Fruit fly (Drosophila melanogaster) whole organism, embryonic: ENCODE data around the gene CNPYb.
A peak's percentile ranks its signal among the peaks of the same experiment; 100 is the strongest.

Experiments used
- ATbp ChIP-seq: fragments of 200-800 bp; sonication (Bioruptor generic); optimal IDR thresholded peaks from 2 replicates; lab custom pipeline; 2017; ENCODE audit warnings: missing biosample characterization, mild to moderate bottlenecking, missing genetic modification characterization, missing genetic modification reagents
- Bteb2 ChIP-seq: fragments of 200-800 bp; sonication (Bioruptor generic); optimal IDR thresholded peaks from 2 replicates; lab custom pipeline; 2016; ENCODE audit warnings: missing biosample characterization, missing genetic modification characterization
- CG1024 ChIP-seq: fragments of 200-800 bp; sonication (Bioruptor generic); IDR thresholded peaks from 2 replicates; pipeline ENCODE4 v1.3.6; 2022; ENCODE audit warnings: missing biosample characterization, missing genetic modification characterization
- CG12071 ChIP-seq: fragments of 200-800 bp; sonication (Bioruptor generic); optimal IDR thresholded peaks from 3 replicates; lab custom pipeline; 2018; ENCODE audit warnings: missing biosample characterization, mild to moderate bottlenecking, missing genetic modification characterization
- CG16863 ChIP-seq: fragments of 200-800 bp; sonication (Bioruptor generic); optimal IDR thresholded peaks from 3 replicates; lab custom pipeline; 2016; ENCODE audit warnings: missing biosample characterization, missing genetic modification characterization
- CG17186 ChIP-seq: fragments of 200-800 bp; sonication (Bioruptor generic); optimal IDR thresholded peaks from 3 replicates; lab custom pipeline; 2017; ENCODE audit warnings: missing biosample characterization, missing genetic modification reagents, missing genetic modification characterization
- CG18262 ChIP-seq: fragments of 200-800 bp; optimal IDR thresholded peaks from 3 replicates; lab custom pipeline; 2019; ENCODE audit warnings: missing biosample characterization, mild to moderate bottlenecking, missing genetic modification characterization, moderate library complexity
- CG2199 ChIP-seq: fragments of 200-800 bp; sonication (Bioruptor generic); IDR thresholded peaks from 3 replicates; pipeline ENCODE4 v1.3.6; 2022; ENCODE audit warnings: missing biosample characterization, missing genetic modification characterization
- CG3065 ChIP-seq: fragments of 200-800 bp; sonication (Bioruptor generic); optimal IDR thresholded peaks from 2 replicates; lab custom pipeline; 2016; ENCODE audit warnings: missing biosample characterization, missing genetic modification characterization
- CG33557 ChIP-seq: fragments of 200-800 bp; sonication (Bioruptor generic); optimal IDR thresholded peaks from 2 replicates; lab custom pipeline; 2019; ENCODE audit warnings: missing biosample characterization, mild to moderate bottlenecking, missing genetic modification characterization, moderate library complexity
- CG3407 ChIP-seq: fragments of 200-800 bp; sonication (Bioruptor generic); optimal IDR thresholded peaks from 2 replicates; lab custom pipeline; 2018; ENCODE audit warnings: missing biosample characterization, mild to moderate bottlenecking, missing genetic modification characterization
- CG34224 ChIP-seq: fragments of 200-800 bp; sonication (Bioruptor generic); IDR thresholded peaks from 3 replicates; pipeline ENCODE4 v1.3.6; 2022; ENCODE audit warnings: missing biosample characterization, missing genetic modification characterization; ENCODE audit not compliant: partially characterized antibody
- CG34376 ChIP-seq: fragments of 200-800 bp; sonication (Bioruptor generic); optimal IDR thresholded peaks from 2 replicates; lab custom pipeline; 2018; ENCODE audit warnings: missing biosample characterization, mild to moderate bottlenecking, missing genetic modification characterization
- CG5180 ChIP-seq: fragments of 200-800 bp; sonication (Bioruptor generic); optimal IDR thresholded peaks from 3 replicates; lab custom pipeline; 2017; ENCODE audit warnings: missing biosample characterization, missing genetic modification characterization, mild to moderate bottlenecking, moderate library complexity, missing genetic modification reagents
- CG5245 ChIP-seq: fragments of 200-800 bp; sonication (Bioruptor generic); optimal IDR thresholded peaks from 3 replicates; lab custom pipeline; 2016; ENCODE audit warnings: missing biosample characterization, missing genetic modification characterization
- CG6791 ChIP-seq: fragments of 200-800 bp; sonication (Bioruptor generic); IDR thresholded peaks from 3 replicates; pipeline ENCODE4 v1.3.6; 2022; ENCODE audit warnings: missing biosample characterization, missing genetic modification characterization; ENCODE audit not compliant: partially characterized antibody
- CG7745 ChIP-seq: fragments of 200-800 bp; sonication (Bioruptor generic); optimal IDR thresholded peaks from 2 replicates; lab custom pipeline; 2018; ENCODE audit warnings: missing biosample characterization, mild to moderate bottlenecking, missing genetic modification characterization, moderate library complexity
- CG7786 ChIP-seq: fragments of 200-800 bp; sonication (Bioruptor generic); optimal IDR thresholded peaks from 2 replicates; lab custom pipeline; 2016; ENCODE audit warnings: missing biosample characterization, missing genetic modification characterization
- CG7839 ChIP-seq: fragments of 200-800 bp; sonication (Bioruptor generic); optimal IDR thresholded peaks from 3 replicates; lab custom pipeline; 2018; ENCODE audit warnings: missing biosample characterization, mild to moderate bottlenecking, missing genetic modification characterization, moderate library complexity
- CG7928 ChIP-seq: fragments of 200-800 bp; sonication (Bioruptor generic); optimal IDR thresholded peaks from 2 replicates; lab custom pipeline; 2017; ENCODE audit warnings: missing biosample characterization, mild to moderate bottlenecking, missing genetic modification characterization
- CkIIα-i1 ChIP-seq: fragments of 200-800 bp; sonication (Bioruptor generic); IDR thresholded peaks from 2 replicates; pipeline ENCODE4 v1.3.6; 2022; ENCODE audit warnings: missing biosample characterization, missing genetic modification characterization
- Dad ChIP-seq: fragments of 200-800 bp; sonication (Bioruptor generic); optimal IDR thresholded peaks from 3 replicates; lab custom pipeline; 2016; ENCODE audit warnings: missing biosample characterization, missing genetic modification characterization
- Drgx ChIP-seq: fragments of 200-800 bp; sonication (Bioruptor generic); IDR thresholded peaks from 2 replicates; pipeline ENCODE4 v1.3.6; 2022; ENCODE audit warnings: missing biosample characterization, missing genetic modification characterization
- H15 ChIP-seq: fragments of 200-800 bp; sonication (Bioruptor generic); IDR thresholded peaks from 3 replicates; pipeline ENCODE4 v1.3.6; 2022; ENCODE audit warnings: missing biosample characterization, missing genetic modification characterization
- NFAT ChIP-seq: fragments of 200-800 bp; sonication (Bioruptor generic); IDR thresholded peaks from 2 replicates; pipeline ENCODE4 v1.3.6; 2022; ENCODE audit warnings: missing biosample characterization, missing genetic modification characterization
- Nf-YA ChIP-seq: fragments of 200-800 bp; sonication (Bioruptor generic); IDR thresholded peaks from 2 replicates; pipeline ENCODE4 v1.3.6; 2022; ENCODE audit warnings: missing biosample characterization, missing genetic modification characterization
- PHDP ChIP-seq: fragments of 200-800 bp; sonication (Bioruptor generic); optimal IDR thresholded peaks from 3 replicates; lab custom pipeline; 2018; ENCODE audit warnings: missing biosample characterization, mild to moderate bottlenecking, missing genetic modification characterization, moderate library complexity
- Poxn ChIP-seq: fragments of 200-800 bp; sonication (Bioruptor generic); IDR thresholded peaks from 2 replicates; pipeline ENCODE4 v1.3.6; 2022; ENCODE audit warnings: missing biosample characterization, missing genetic modification characterization
- Scr ChIP-seq: fragments of 200-800 bp; sonication (Bioruptor generic); IDR thresholded peaks from 2 replicates; pipeline ENCODE4 v1.3.6; 2022; ENCODE audit warnings: missing biosample characterization, missing genetic modification characterization; ENCODE audit not compliant: partially characterized antibody
- Side ChIP-seq: fragments of 200-800 bp; sonication (Bioruptor generic); optimal IDR thresholded peaks from 2 replicates; lab custom pipeline; 2016; ENCODE audit warnings: missing biosample characterization, missing genetic modification characterization
- Tbp ChIP-seq: fragments of >200 bp; optimal IDR thresholded peaks from 2 replicates; lab custom pipeline; 2018; ENCODE audit warnings: missing biosample characterization, missing genetic modification characterization
- ab ChIP-seq: fragments of 200-800 bp; sonication (Bioruptor generic); optimal IDR thresholded peaks from 2 replicates; lab custom pipeline; 2016; ENCODE audit warnings: missing biosample characterization, missing genetic modification characterization
- al ChIP-seq: fragments of 200-800 bp; sonication (Bioruptor generic); IDR thresholded peaks from 2 replicates; pipeline ENCODE4 v1.3.6; 2022; ENCODE audit warnings: missing biosample characterization, missing genetic modification characterization
- aop ChIP-seq: fragments of 200-800 bp; sonication (Bioruptor generic); IDR thresholded peaks from 2 replicates; pipeline ENCODE4 v1.3.6; 2022; ENCODE audit warnings: missing biosample characterization, missing genetic modification characterization
- ase ChIP-seq: fragments of 200-800 bp; sonication (Bioruptor generic); IDR thresholded peaks from 3 replicates; pipeline ENCODE4 v1.3.6; 2022; ENCODE audit warnings: missing biosample characterization, missing genetic modification characterization
- bab2 ChIP-seq: fragments of 200-800 bp; sonication (Bioruptor generic); optimal IDR thresholded peaks from 2 replicates; lab custom pipeline; 2016; ENCODE audit warnings: missing biosample characterization, missing genetic modification characterization
- chif ChIP-seq, 2 experiments: fragments of 200-800 bp; sonication (Bioruptor generic); optimal IDR thresholded peaks; 3 replicates each; lab custom pipeline; 2016; ENCODE audit warnings: missing biosample characterization in 2 of 2, missing genetic modification characterization in 2 of 2
- dmrt11E ChIP-seq: fragments of 200-800 bp; sonication (Bioruptor generic); optimal IDR thresholded peaks from 3 replicates; lab custom pipeline; 2018; ENCODE audit warnings: missing biosample characterization, mild to moderate bottlenecking, missing genetic modification characterization, moderate library complexity
- dpn ChIP-seq, 2 experiments: fragments of 200-800 bp; sonication (Bioruptor generic); optimal IDR thresholded peaks; 3 replicates each; lab custom pipeline; 2016; ENCODE audit warnings: missing biosample characterization in 2 of 2, missing genetic modification characterization in 2 of 2
- ems ChIP-seq: fragments of 200-800 bp; sonication (Bioruptor generic); optimal IDR thresholded peaks from 3 replicates; lab custom pipeline; 2016; ENCODE audit warnings: missing biosample characterization, missing genetic modification characterization
- en ChIP-seq: fragments of 200-800 bp; sonication (Bioruptor generic); optimal IDR thresholded peaks from 2 replicates; lab custom pipeline; 2016; ENCODE audit warnings: missing biosample characterization, missing genetic modification characterization
- fru ChIP-seq: fragments of >200 bp; optimal IDR thresholded peaks from 2 replicates; lab custom pipeline; 2017
- fu2 ChIP-seq: fragments of 200-800 bp; sonication (Bioruptor generic); optimal IDR thresholded peaks from 2 replicates; lab custom pipeline; 2016; ENCODE audit warnings: missing biosample characterization, missing genetic modification characterization
- hth ChIP-seq: fragments of >200 bp; optimal IDR thresholded peaks from 2 replicates; lab custom pipeline; 2017; ENCODE audit warnings: inconsistent platforms
- maf-S ChIP-seq: fragments of 200-800 bp; sonication (Bioruptor generic); optimal IDR thresholded peaks from 2 replicates; lab custom pipeline; 2016; ENCODE audit warnings: missing biosample characterization, missing genetic modification characterization
- mam ChIP-seq: fragments of 200-800 bp; sonication (Bioruptor generic); optimal IDR thresholded peaks from 3 replicates; lab custom pipeline; 2016; ENCODE audit warnings: missing biosample characterization, missing genetic modification characterization
- pros ChIP-seq: fragments of 200-800 bp; sonication (Bioruptor generic); optimal IDR thresholded peaks from 3 replicates; lab custom pipeline; 2019; ENCODE audit warnings: missing biosample characterization, mild to moderate bottlenecking, missing genetic modification characterization, moderate library complexity
- rib ChIP-seq: fragments of 200-800 bp; sonication (Bioruptor generic); IDR thresholded peaks from 2 replicates; pipeline ENCODE4 v1.3.6; 2022; ENCODE audit warnings: missing biosample characterization, missing genetic modification characterization
- sisA ChIP-seq: fragments of 200-800 bp; sonication (Bioruptor generic); IDR thresholded peaks from 2 replicates; pipeline ENCODE4 v1.3.6; 2022; ENCODE audit warnings: missing biosample characterization, missing genetic modification characterization
- sqz ChIP-seq: fragments of 200-800 bp; sonication (Bioruptor generic); optimal IDR thresholded peaks from 3 replicates; lab custom pipeline; 2018; ENCODE audit warnings: missing biosample characterization, mild to moderate bottlenecking, missing genetic modification characterization
- sug ChIP-seq: fragments of 200-800 bp; optimal IDR thresholded peaks from 2 replicates; lab custom pipeline; 2019; ENCODE audit warnings: missing biosample characterization, mild to moderate bottlenecking, missing genetic modification characterization, moderate library complexity
- zen ChIP-seq: fragments of 200-800 bp; sonication (Bioruptor generic); optimal IDR thresholded peaks from 3 replicates; lab custom pipeline; 2018; ENCODE audit warnings: missing biosample characterization, mild to moderate bottlenecking, missing genetic modification characterization, moderate library complexity

The CNPYb gene

DNA sequence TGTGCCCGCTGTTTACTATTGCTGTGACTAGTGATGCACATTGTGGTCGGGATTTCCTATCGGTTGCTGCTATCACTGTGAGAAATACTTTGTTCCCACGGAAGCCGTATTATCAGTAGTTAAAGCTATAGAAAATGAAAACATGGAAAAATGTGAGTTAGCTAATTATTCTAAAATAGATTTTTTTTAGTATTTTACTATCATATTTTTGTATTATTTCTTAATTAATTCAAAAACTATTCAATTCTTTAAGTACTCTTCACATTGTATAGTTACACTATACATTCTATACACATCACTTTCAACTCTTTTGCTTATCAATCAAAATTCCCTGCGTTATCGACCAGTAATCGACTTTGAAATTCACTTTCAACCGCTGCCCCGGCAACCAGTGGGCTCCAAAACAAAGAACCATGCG is 1.7 kb upstream of the CNPYb start, which contains the start of the genes Naxd and CG14079 (continued):
- no peak for TF ChIP-seq aop (GFP tag; lab: Robert Waterston, UW)
- TF ChIP-seq CG34224 (GFP tag; lab: Robert Waterston, UW) = no peak
- TF ChIP-seq CG3065 (GFP tag; lab: Kevin White, UChicago) = no peak
- TF ChIP-seq rib (GFP tag; lab: Robert Waterston, UW) = 0 out of 2 replicates have a peak, but pooled peaks have one; percentile 26
- TF ChIP-seq sisA (GFP tag; lab: Robert Waterston, UW) = peak; percentile 76
- peak; percentile 49; the same call in 1 of the 2 replicates for TF ChIP-seq al (GFP tag; lab: Robert Waterston, UW)
- TF ChIP-seq Side (GFP tag; lab: Kevin White, UChicago) = no peak
- no peak for TF ChIP-seq en (GFP tag; lab: Kevin White, UChicago)
- TF ChIP-seq maf-S (GFP tag; lab: Kevin White, UChicago) = no peak
- no peak for TF ChIP-seq CG17186
- peak; percentile 27 for TF ChIP-seq CG33557 (GFP tag; lab: Kevin White, UChicago)
- TF ChIP-seq Poxn (GFP tag; lab: Robert Waterston, UW) = no peak
- peak; percentile 63 for TF ChIP-seq ATbp
- TF ChIP-seq dpn (GFP tag; optimal IDR thresholded peaks at IDR 0.05; lab: Kevin White, UChicago) = peak; percentile 34 to 70
- TF ChIP-seq Dad = no peak
- TF ChIP-seq CG6791 (GFP tag; lab: Robert Waterston, UW) = no peak
- TF ChIP-seq Bteb2 (GFP tag; lab: Kevin White, UChicago) = peak; percentile 7
- TF ChIP-seq CkIIα-i1 (GFP tag; lab: Robert Waterston, UW) = no peak
- no peak for TF ChIP-seq ab
- TF ChIP-seq ems (GFP tag; lab: Kevin White, UChicago) = no peak
- peak; percentile 55 for TF ChIP-seq dmrt11E
- TF ChIP-seq Drgx (GFP tag; lab: Robert Waterston, UW) = peak; percentile 73
- TF ChIP-seq bab2 (GFP tag; lab: Kevin White, UChicago) = peak; percentile 48
- TF ChIP-seq pros (GFP tag; lab: Kevin White, UChicago) = no peak
- peak; percentile 70 for TF ChIP-seq ase (GFP tag; lab: Robert Waterston, UW)
- peak; percentile 23 for TF ChIP-seq CG7786
- TF ChIP-seq H15 = peak; percentile 54; the same call in 1 of the 3 replicates
- 0 out of 2 replicates have a peak, but pooled peaks have one; percentile 27 for TF ChIP-seq Scr
- peak in 1 of 2 experiments; percentile 18 for TF ChIP-seq chif (GFP tag; optimal IDR thresholded peaks at IDR 0.05; lab: Kevin White, UChicago)
- TF ChIP-seq PHDP (tag; lab: Kevin White, UChicago) = peak; percentile 75
- peak; percentile 41 for TF ChIP-seq CG3407
- TF ChIP-seq CG7928 (GFP tag; lab: Kevin White, UChicago) = peak; percentile 0
- no peak for TF ChIP-seq CG34376
- TF ChIP-seq Nf-YA (GFP tag; lab: Robert Waterston, UW) = no peak; the same call in 1 of the 2 replicates
- no peak for TF ChIP-seq CG12071 (GFP tag; lab: Kevin White, UChicago)
- no peak for TF ChIP-seq Tbp (GFP tag; lab: Kevin White, UChicago)
- no peak for TF ChIP-seq fru (lab: Kevin White, UChicago)
- TF ChIP-seq CG7745 (tag; lab: Kevin White, UChicago) = no peak
- no peak for TF ChIP-seq zen (tag; lab: Kevin White, UChicago)
- peak; percentile 8 for TF ChIP-seq CG16863
- TF ChIP-seq NFAT = 0 out of 2 replicates have a peak, but pooled peaks have one; percentile 37
- TF ChIP-seq CG5180 = no peak
- peak; percentile 64 for TF ChIP-seq sug (tag; lab: Kevin White, UChicago)
- no peak for TF ChIP-seq fu2 (GFP tag; lab: Kevin White, UChicago)
- peak; percentile 63 for TF ChIP-seq CG18262 (tag; lab: Kevin White, UChicago)
- peak; percentile 50 for TF ChIP-seq mam (GFP tag; lab: Kevin White, UChicago)
- TF ChIP-seq sqz (GFP tag; lab: Kevin White, UChicago) = no peak
- no peak for TF ChIP-seq hth (lab: Kevin White, UChicago)
- no peak for TF ChIP-seq CG2199 (GFP tag; lab: Robert Waterston, UW)
- no peak for TF ChIP-seq CG1024
- no peak for TF ChIP-seq CG5245 (GFP tag; lab: Kevin White, UChicago)
- peak; percentile 83 for TF ChIP-seq CG7839 (tag; lab: Kevin White, UChicago)
